Fruit fly (Drosophila melanogaster): ENCODE data around the gene capt.
A peak's percentile ranks its signal among the peaks of the same experiment; 100 is the strongest.

capt gene

DNA sequence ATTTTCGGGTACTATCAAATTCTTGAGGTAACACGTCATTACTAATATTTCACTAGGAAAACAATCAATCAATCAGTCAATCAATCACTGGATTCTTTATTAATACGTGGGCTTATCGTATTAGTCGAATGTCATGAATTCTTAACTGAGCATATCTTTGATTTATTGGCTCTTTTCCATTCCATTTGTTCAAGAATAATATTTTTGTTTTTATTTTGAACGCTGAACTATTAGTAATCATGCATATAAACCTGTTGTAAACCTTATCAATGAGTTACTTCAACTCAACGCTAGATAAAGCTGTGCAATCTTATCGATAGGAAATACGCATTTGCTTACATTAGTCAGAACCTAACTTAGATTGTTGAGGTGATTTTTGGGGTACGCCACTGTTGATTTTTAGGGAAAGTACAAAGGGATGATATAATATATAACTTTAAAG, 43.4 kb upstream of the capt start (continued):
- TF ChIP-seq CG2678 (tag; optimal IDR thresholded peaks at IDR 0.05) (peak; percentile 14), bsh (GFP tag; optimal IDR thresholded peaks at IDR 0.05) (no peak), CG11247 (GFP tag; IDR thresholded peaks at IDR 0.05) (no peak), CG15269 (tag; optimal IDR thresholded peaks at IDR 0.05) (peak; percentile 21), CG17802 (tag; optimal IDR thresholded peaks at IDR 0.05) (no peak), tap (tag; optimal IDR thresholded peaks at IDR 0.05) (no peak), ara (GFP tag; IDR thresholded peaks at IDR 0.05) (no peak), Sin3A (optimal IDR thresholded peaks at IDR 0.05) (no peak), Myb (GFP tag; optimal IDR thresholded peaks at IDR 0.05) (no peak), CG14050 (GFP tag; IDR thresholded peaks at IDR 0.05) (no peak), CG8281 (tag; optimal IDR thresholded peaks at IDR 0.05) (peak; percentile 91), peb (GFP tag; IDR thresholded peaks at IDR 0.05) (no peak), CG15601 (tag; optimal IDR thresholded peaks at IDR 0.05) (no peak), salm (tag; optimal IDR thresholded peaks at IDR 0.05) (peak; percentile 81), CG33213 (GFP tag; optimal IDR thresholded peaks at IDR 0.05) (no peak), gsb (GFP tag; IDR thresholded peaks at IDR 0.05) (no peak), klu (GFP tag; IDR thresholded peaks at IDR 0.05) (no peak), Bdp1 (GFP tag; optimal IDR thresholded peaks at IDR 0.05) (no peak), ERR (GFP tag; optimal IDR thresholded peaks at IDR 0.05) (no peak), Pdp1 (GFP tag; optimal IDR thresholded peaks at IDR 0.05) (peak in 1 of 2 experiments; percentile 1), Bteb2 (GFP tag; optimal IDR thresholded peaks at IDR 0.05) (no peak), vnd (GFP tag; IDR thresholded peaks at IDR 0.05; ENCODE audit: partially characterized antibody) (no peak), sug (tag; optimal IDR thresholded peaks at IDR 0.05) (peak; percentile 26), H2.0 (GFP tag; IDR thresholded peaks at IDR 0.05) (no peak), BtbVII (GFP tag; optimal IDR thresholded peaks at IDR 0.05) (peak; percentile 67)

DNA sequence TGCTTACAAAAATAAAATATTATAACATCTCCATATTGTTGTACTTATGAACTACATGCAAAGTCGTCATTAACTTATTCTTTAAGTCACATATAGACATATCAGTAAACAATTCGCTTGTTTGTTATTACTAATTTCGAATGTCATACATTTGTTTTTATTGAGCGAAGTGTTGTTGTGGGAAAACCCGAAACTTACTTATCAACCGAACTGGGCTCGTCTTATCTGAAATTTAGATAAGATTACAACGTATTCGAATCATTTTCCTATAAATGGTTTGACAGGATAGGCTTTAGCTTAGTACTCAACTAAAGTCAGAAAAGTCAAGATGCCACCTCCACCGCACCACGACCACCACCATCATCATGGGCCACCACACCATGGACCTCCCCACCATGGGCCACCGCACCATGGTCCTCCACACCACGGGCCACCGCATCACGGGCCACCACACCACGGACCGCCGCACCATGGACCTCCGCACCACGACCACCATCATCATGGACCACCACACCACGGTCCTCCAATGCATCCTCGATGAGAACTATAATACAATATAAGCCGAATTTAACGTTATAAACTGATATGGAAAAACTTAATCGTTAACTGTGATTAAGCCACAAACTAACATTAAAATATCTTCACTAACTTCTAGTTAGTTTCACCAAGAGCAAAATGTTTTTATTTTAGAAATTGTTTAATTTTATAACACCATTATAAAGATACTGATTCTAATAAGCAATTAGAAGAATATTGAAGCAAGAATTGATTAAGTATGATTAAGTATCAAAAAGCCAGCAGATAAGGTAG, 42.1 kb upstream of the capt start, which contains the start of the genes CG43349 and CG5011:
TSS of gene CG43349 (plus strand) at position 294 of the 810 bp plus-strand sequence.
TSS of gene CG5011 (plus strand) at position 760 of the 810 bp plus-strand sequence.
- TF ChIP-seq mirr (GFP tag; optimal IDR thresholded peaks at IDR 0.05) = peak; percentile 26
- TF ChIP-seq GATAe (GFP tag; conservative IDR thresholded peaks at IDR 0.05) = peak; percentile 43; the same call in 1 of the 2 replicates
- no peak for TF ChIP-seq dmrt99B (tag; optimal IDR thresholded peaks at IDR 0.05)
- no peak for TF ChIP-seq CG14965 (GFP tag; optimal IDR thresholded peaks at IDR 0.05; ENCODE audit: borderline replicate concordance)
- TF ChIP-seq shn (GFP tag; optimal IDR thresholded peaks at IDR 0.05) = no peak
- TF ChIP-seq Ets65A (GFP tag) = peak; percentile 42
- no peak for TF ChIP-seq Mes4 (GFP tag; optimal IDR thresholded peaks at IDR 0.05)
- no peak for TF ChIP-seq Myb (GFP tag; optimal IDR thresholded peaks at IDR 0.05)
- TF ChIP-seq bigmax (GFP tag; optimal IDR thresholded peaks at IDR 0.05) = no peak
- TF ChIP-seq onecut (GFP tag; IDR thresholded peaks at IDR 0.05) = no peak
- no peak for TF ChIP-seq Gsc (GFP tag; IDR thresholded peaks at IDR 0.05)
- TF ChIP-seq CG3847 (GFP tag; IDR thresholded peaks at IDR 0.05) = no peak
- TF ChIP-seq nom (GFP tag; optimal IDR thresholded peaks at IDR 0.05) = no peak
- no peak for TF ChIP-seq Bgb (GFP tag; IDR thresholded peaks at IDR 0.05; ENCODE audit: partially characterized antibody)
- TF ChIP-seq Scr (GFP tag; IDR thresholded peaks at IDR 0.05; ENCODE audit: partially characterized antibody) = no peak
- no peak for TF ChIP-seq CG15479 (GFP tag; optimal IDR thresholded peaks at IDR 0.05)
- TF ChIP-seq CG12391 (tag; optimal IDR thresholded peaks at IDR 0.05) = no peak
- TF ChIP-seq sens (GFP tag) = no peak
- TF ChIP-seq CG2875 (GFP tag; optimal IDR thresholded peaks at IDR 0.05) = no peak
- no peak for TF ChIP-seq Rfx (GFP tag; IDR thresholded peaks at IDR 0.05)
- no peak for TF ChIP-seq CG17361 (GFP tag; IDR thresholded peaks at IDR 0.05)
- TF ChIP-seq Fer3 (tag; optimal IDR thresholded peaks at IDR 0.05) = no peak
- TF ChIP-seq CG17328 (GFP tag; IDR thresholded peaks at IDR 0.05) = no peak
- TF ChIP-seq usp (GFP tag; optimal IDR thresholded peaks at IDR 0.05) = no peak
- TF ChIP-seq Xrp1 (GFP tag; IDR thresholded peaks at IDR 0.05) = no peak
- no peak for TF ChIP-seq ase (GFP tag; IDR thresholded peaks at IDR 0.05)
- TF ChIP-seq HLHmδ (GFP tag; optimal IDR thresholded peaks at IDR 0.05) = no peak
